Worm (Caenorhabditis elegans) whole organism, mixed stage, embryonic: ENCODE results near the gene C27B7.7.

Source experiments
- sptf-1 ChIP-seq: sonication (generic microtip); optimal IDR thresholded peaks from 2 replicates; lab custom pipeline; 2017; ENCODE audit warnings: mild to moderate bottlenecking, missing genetic modification characterization, moderate library complexity, missing compliant biosample characterization
- unc-120 ChIP-seq: sonication (generic microtip); optimal IDR thresholded peaks from 2 replicates; lab custom pipeline; 2017; ENCODE audit warnings: missing genetic modification characterization, missing compliant biosample characterization; ENCODE audit not compliant: poor library complexity, severe bottlenecking

DNA sequence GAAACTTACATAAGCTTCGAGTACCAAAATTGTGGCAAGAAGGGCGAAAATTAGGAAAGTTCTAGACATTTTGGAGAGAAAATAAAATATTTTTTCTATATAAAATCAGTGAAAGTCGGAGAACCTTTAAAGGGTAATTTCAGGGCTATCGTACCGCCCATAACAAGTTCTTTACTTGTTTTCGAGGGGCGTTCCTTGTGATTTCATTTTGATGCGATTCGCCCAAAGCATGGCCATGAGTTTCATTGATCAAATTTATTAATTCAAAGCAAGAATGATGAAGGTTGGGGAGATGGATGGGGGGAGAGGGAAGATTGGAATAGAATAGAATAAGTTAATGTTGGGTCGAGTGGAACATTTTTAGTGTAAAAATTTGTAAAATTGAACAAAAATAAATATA, 9.2 kb downstream of the C27B7.7 start, which contains the start of gene C27B7.9:
- no peak for TF ChIP-seq unc-120
- TF ChIP-seq sptf-1 (tag; lab: Kevin White, UChicago): no peak
